Worm (Caenorhabditis elegans): Measurements from ENCODE around the gene srx-59.

Gene srx-59

DNA sequence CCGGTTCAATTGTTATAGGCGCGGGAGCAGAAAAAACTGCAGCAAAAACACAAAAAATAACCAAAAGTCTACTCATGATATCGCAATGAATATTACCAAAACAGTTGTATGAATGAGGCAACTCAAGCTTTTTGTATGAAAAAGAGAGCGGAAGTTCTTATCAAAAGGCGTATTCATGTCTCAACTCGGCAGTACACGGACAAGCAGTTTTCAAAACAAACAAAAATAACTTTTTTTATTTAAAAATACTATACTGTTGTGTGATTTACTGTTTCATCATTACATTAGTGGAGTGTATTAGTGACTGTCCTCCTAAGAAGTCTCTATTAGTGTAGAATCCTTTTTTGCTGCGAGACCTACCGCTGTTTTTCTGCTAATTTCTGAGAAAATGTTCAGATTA, 24.2 kb upstream of the srx-59 start, which contains the start of gene Y57E12B.4:
Gene Y57E12B.4, minus strand, starts transcription at position 101 of the 400 bp plus-strand sequence.
- TF ChIP-seq ceh-16 (tag; optimal IDR thresholded peaks at IDR 0.05) = no peak
- no peak for TF ChIP-seq sma-3 (GFP tag; optimal IDR thresholded peaks at IDR 0.05)
- TF ChIP-seq sem-4 (tag; optimal IDR thresholded peaks at IDR 0.05) = no peak
- no peak for TF ChIP-seq snpc-4 (tag; optimal IDR thresholded peaks at IDR 0.05)
- no peak for TF ChIP-seq Y55F3AM.14 (GFP tag; optimal IDR thresholded peaks at IDR 0.05)
- no peak for TF ChIP-seq ceh-82 (tag; optimal IDR thresholded peaks at IDR 0.05)
- no peak for TF ChIP-seq skn-1 (tag; optimal IDR thresholded peaks at IDR 0.05)
- TF ChIP-seq peb-1 (tag; optimal IDR thresholded peaks at IDR 0.05) = no peak
- no peak for TF ChIP-seq nhr-12 (tag; optimal IDR thresholded peaks at IDR 0.05)

DNA sequence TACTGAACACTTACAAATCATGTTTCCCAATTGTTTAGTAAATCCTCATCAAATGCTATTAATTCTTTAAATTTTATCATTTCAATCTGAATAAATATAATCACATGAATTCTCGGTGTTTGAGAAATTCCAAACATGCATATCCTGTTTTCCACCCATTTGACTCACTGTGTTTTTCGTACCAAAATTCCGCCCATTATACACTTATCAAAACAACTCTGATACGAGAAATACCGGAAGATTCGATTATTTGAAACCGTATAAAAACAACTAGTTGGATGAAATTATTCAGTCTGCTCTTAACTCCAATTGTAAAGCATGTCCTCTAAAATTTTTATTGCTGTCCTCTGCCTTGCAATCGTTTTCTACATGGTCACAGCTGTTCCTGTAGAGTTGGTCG, 23.4 kb upstream of the srx-59 start, which contains the start of gene Y57E12B.1:
Gene Y57E12B.1, plus strand, starts transcription at position 301 of the 400 bp plus-strand sequence.
- TF ChIP-seq mab-5 (tag; optimal IDR thresholded peaks at IDR 0.05) (no peak), unc-62 (GFP tag; optimal IDR thresholded peaks at IDR 0.05) (no peak), peb-1 (tag; optimal IDR thresholded peaks at IDR 0.05) (no peak), nhr-77 (tag; optimal IDR thresholded peaks at IDR 0.05) (no peak), elt-3 (tag; optimal IDR thresholded peaks at IDR 0.05) (no peak), nhr-6 (tag; optimal IDR thresholded peaks at IDR 0.05) (no peak), crh-2 (tag; optimal IDR thresholded peaks at IDR 0.05) (no peak), skn-1 (tag; optimal IDR thresholded peaks at IDR 0.05) (no peak), blmp-1 (tag; optimal IDR thresholded peaks at IDR 0.05; ENCODE audit: insufficient read depth) (no peak)

DNA sequence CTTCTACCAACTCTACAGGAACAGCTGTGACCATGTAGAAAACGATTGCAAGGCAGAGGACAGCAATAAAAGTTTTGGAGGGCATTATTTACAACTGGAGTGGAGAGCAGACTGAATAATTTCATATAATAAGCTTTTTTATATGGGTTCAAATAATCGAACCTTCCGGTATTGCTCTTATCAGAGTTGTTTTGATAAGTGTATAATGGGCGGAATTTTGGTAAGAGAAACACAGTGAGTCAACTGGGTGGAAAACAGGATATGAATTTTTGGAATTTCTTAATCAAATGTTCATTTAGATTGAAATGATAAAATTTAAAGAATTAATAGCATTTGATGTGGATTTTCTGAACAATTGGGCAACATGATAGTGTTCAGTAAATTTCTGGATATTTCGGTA, 21.9 kb upstream of the srx-59 start, which contains the start of gene Y57E12B.11:
Gene Y57E12B.11, minus strand, starts transcription at position 101 of the 400 bp plus-strand sequence.
- TF ChIP-seq nhr-12 (tag; optimal IDR thresholded peaks at IDR 0.05) (no peak), lin-39 (tag; optimal IDR thresholded peaks at IDR 0.05) (no peak), sma-9 (GFP tag; optimal IDR thresholded peaks at IDR 0.05) (no peak), sma-9 (tag; optimal IDR thresholded peaks at IDR 0.05) (no peak), snpc-4 (tag; optimal IDR thresholded peaks at IDR 0.05) (no peak), ztf-11 (tag; optimal IDR thresholded peaks at IDR 0.05) (no peak), skn-1 (tag; optimal IDR thresholded peaks at IDR 0.05) (no peak), unc-62 (GFP tag; optimal IDR thresholded peaks at IDR 0.05) (no peak), alr-1 (tag; optimal IDR thresholded peaks at IDR 0.05) (no peak)

DNA sequence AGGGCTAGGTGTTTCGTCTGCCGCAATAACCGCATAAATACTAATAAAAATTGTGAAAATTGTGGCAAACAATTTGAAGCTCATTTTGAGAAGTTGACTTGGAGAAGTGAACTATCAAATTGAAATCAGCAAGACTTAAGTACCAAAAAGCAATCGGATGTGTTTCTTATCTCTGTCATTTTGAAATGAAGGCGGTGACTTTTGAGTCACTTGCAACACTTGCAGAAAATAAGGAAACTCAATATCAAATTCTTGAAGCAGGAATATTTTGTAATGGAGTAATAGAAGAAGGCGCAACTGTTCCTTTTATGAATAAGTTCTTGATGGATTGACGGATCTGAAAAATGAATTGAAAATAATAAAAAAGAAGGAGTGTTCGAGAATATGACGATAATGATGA, 20.4 kb upstream of the srx-59 start, which contains the start of gene T07H8.11:
Gene T07H8.11, minus strand, starts transcription at position 101 of the 400 bp plus-strand sequence.
- no peak for TF ChIP-seq ZK546.5 (tag; optimal IDR thresholded peaks at IDR 0.05)
- TF ChIP-seq lin-11 (tag; optimal IDR thresholded peaks at IDR 0.05) = no peak
- TF ChIP-seq elt-3 (tag; optimal IDR thresholded peaks at IDR 0.05) = no peak
- TF ChIP-seq ceh-82 (tag; optimal IDR thresholded peaks at IDR 0.05) = no peak
- TF ChIP-seq crh-2 (tag; optimal IDR thresholded peaks at IDR 0.05) = no peak
- no peak for TF ChIP-seq nhr-23 (tag; optimal IDR thresholded peaks at IDR 0.05)
- no peak for TF ChIP-seq lin-39 (tag; optimal IDR thresholded peaks at IDR 0.05)
- TF ChIP-seq ztf-4 (tag; optimal IDR thresholded peaks at IDR 0.05) = no peak
- TF ChIP-seq nhr-129 (tag; optimal IDR thresholded peaks at IDR 0.05) = no peak
- TF ChIP-seq ztf-11 (tag; optimal IDR thresholded peaks at IDR 0.05) = no peak
- no peak for TF ChIP-seq unc-62 (GFP tag; optimal IDR thresholded peaks at IDR 0.05)
- no peak for TF ChIP-seq nhr-10 (tag; optimal IDR thresholded peaks at IDR 0.05)
- no peak for TF ChIP-seq nhr-21 (tag; optimal IDR thresholded peaks at IDR 0.05)
- no peak for TF ChIP-seq nhr-77 (tag; optimal IDR thresholded peaks at IDR 0.05)
- no peak for TF ChIP-seq mbf-1 (tag; optimal IDR thresholded peaks at IDR 0.05)
- TF ChIP-seq ama-1 (optimal IDR thresholded peaks at IDR 0.05) = no peak
- no peak for TF ChIP-seq fos-1 (tag; optimal IDR thresholded peaks at IDR 0.05)
- TF ChIP-seq lin-13 (GFP tag; optimal IDR thresholded peaks at IDR 0.05) = no peak
- TF ChIP-seq ceh-16 (tag; optimal IDR thresholded peaks at IDR 0.05) = no peak

DNA sequence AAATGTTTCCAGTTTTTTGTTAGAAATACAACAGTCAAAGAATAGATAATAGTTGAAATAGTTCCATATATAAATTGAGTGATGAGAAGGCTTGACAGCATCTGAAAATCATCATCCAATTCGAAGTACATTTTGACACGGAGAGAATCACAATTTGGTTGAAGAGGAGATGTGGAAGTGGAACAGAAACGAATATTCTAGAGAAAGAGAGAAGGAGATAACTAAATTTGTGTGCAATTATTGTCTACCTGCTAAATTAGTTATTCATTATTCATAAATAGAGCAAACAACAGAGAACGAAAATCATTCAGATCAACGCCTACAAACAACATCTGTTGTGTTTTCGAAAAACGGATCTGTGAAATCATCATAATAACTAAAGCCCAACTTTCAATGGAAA, 17.9 kb upstream of the srx-59 start, which contains the start of gene srg-31:
Gene srg-31, minus strand, starts transcription at position 101 of the 400 bp plus-strand sequence.
- TF ChIP-seq fos-1 (tag; optimal IDR thresholded peaks at IDR 0.05) (no peak), lin-39 (tag; optimal IDR thresholded peaks at IDR 0.05) (no peak), crh-2 (tag; optimal IDR thresholded peaks at IDR 0.05) (no peak), egl-27 (tag; optimal IDR thresholded peaks at IDR 0.05) (no peak), snpc-4 (tag; optimal IDR thresholded peaks at IDR 0.05) (no peak)

DNA sequence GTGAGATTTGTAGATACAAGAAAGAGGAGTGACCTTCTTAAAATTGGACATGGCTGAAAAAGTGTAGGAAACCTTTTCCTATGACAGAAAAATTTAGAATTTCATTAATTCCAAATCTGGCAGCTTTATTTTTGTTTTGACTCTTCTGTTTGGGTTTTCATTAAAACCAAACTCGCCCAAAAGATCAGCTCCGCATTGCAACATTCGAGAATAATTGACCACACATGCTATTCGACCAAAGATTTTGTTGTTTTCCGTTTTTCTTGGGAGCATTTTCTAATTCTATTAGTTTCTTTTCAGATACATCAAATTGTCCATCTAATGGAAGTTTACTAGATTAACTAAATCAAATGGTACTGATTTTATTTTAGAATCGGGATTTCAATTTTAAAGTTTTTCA, 15.4 kb upstream of the srx-59 start, which contains the start of gene mec-1:
Gene mec-1, plus strand, starts transcription at position 301 of the 400 bp plus-strand sequence.
- no peak for TF ChIP-seq nhr-6 (tag; optimal IDR thresholded peaks at IDR 0.05)
- no peak for TF ChIP-seq nhr-25 (tag; optimal IDR thresholded peaks at IDR 0.05)
- no peak for TF ChIP-seq Y55F3AM.14 (GFP tag; optimal IDR thresholded peaks at IDR 0.05)
- no peak for TF ChIP-seq nhr-12 (tag; optimal IDR thresholded peaks at IDR 0.05)
- no peak for TF ChIP-seq skn-1 (tag; optimal IDR thresholded peaks at IDR 0.05)
- no peak for TF ChIP-seq ceh-82 (tag; optimal IDR thresholded peaks at IDR 0.05)
- TF ChIP-seq zag-1 (tag; optimal IDR thresholded peaks at IDR 0.05) = no peak
- no peak for TF ChIP-seq nhr-21 (tag; optimal IDR thresholded peaks at IDR 0.05)
- TF ChIP-seq nhr-237 (tag; optimal IDR thresholded peaks at IDR 0.05) = no peak
- TF ChIP-seq ztf-4 (tag; optimal IDR thresholded peaks at IDR 0.05) = no peak
- TF ChIP-seq ztf-11 (tag; optimal IDR thresholded peaks at IDR 0.05) = no peak
- TF ChIP-seq mab-5 (tag; optimal IDR thresholded peaks at IDR 0.05) = no peak
- TF ChIP-seq nhr-10 (tag; optimal IDR thresholded peaks at IDR 0.05) = no peak
- TF ChIP-seq ZK546.5 (tag; optimal IDR thresholded peaks at IDR 0.05) = no peak
- TF ChIP-seq gmeb-1 (tag; optimal IDR thresholded peaks at IDR 0.05) = no peak
- no peak for TF ChIP-seq sem-4 (tag; optimal IDR thresholded peaks at IDR 0.05)

Measured in whole organism, L2 larva.